Worm (Caenorhabditis elegans) whole organism, young adult: ENCODE measurements around the gene F58G11.4.
A peak's percentile ranks its signal among the peaks of the same experiment; 100 is the strongest.

Source experiments
- B0019.2 ChIP-seq: fragments of 200-800 bp; sonication (Bioruptor generic); conservative IDR thresholded peaks from 2 replicates; pipeline ENCODE4 v1.3.6; 2022; ENCODE audit warnings: missing genetic modification reagents, missing genetic modification characterization, missing compliant biosample characterization
- B0336.3 ChIP-seq: fragments of 200-800 bp; sonication (Bioruptor generic); IDR thresholded peaks from 2 replicates; pipeline ENCODE4 v1.3.6; 2022; ENCODE audit warnings: missing genetic modification characterization, missing compliant biosample characterization
- C06A6.2 ChIP-seq: fragments of 200-800 bp; sonication (Bioruptor generic); conservative IDR thresholded peaks from 2 replicates; pipeline ENCODE4 v1.3.6; 2022; ENCODE audit warnings: missing genetic modification characterization, missing compliant biosample characterization
- C17E4.6 ChIP-seq: fragments of 200-800 bp; sonication (Bioruptor generic); IDR thresholded peaks from 2 replicates; pipeline ENCODE4 v1.3.6; 2022; ENCODE audit warnings: missing genetic modification reagents, missing genetic modification characterization, missing compliant biosample characterization
- F39B2.1 ChIP-seq: fragments of 200-800 bp; sonication (Bioruptor generic); IDR thresholded peaks from 2 replicates; pipeline ENCODE4 v1.3.6; 2022; ENCODE audit warnings: missing genetic modification reagents, missing genetic modification characterization, missing compliant biosample characterization
- T26A5.8 ChIP-seq: sonication (generic microtip); optimal IDR thresholded peaks from 2 replicates; lab custom pipeline; 2016; ENCODE audit warnings: missing genetic modification characterization, missing compliant biosample characterization
- Y53F4B.3 ChIP-seq: fragments of 200-800 bp; sonication (Bioruptor generic); IDR thresholded peaks from 2 replicates; pipeline ENCODE4 v1.3.6; 2022; ENCODE audit warnings: missing genetic modification reagents, missing genetic modification characterization, missing compliant biosample characterization
- Y56A3A.18 ChIP-seq: fragments of 200-800 bp; sonication (Bioruptor generic); IDR thresholded peaks from 2 replicates; pipeline ENCODE4 v1.3.6; 2022; ENCODE audit warnings: missing genetic modification reagents, missing genetic modification characterization, missing compliant biosample characterization
- Y95B8A.8 ChIP-seq: fragments of 200-800 bp; sonication (Bioruptor generic); IDR thresholded peaks from 2 replicates; pipeline ENCODE4 v1.3.6; 2022; ENCODE audit warnings: missing genetic modification reagents, missing genetic modification characterization, missing compliant biosample characterization
- ZK185.1 ChIP-seq: sonication (generic microtip); optimal IDR thresholded peaks from 2 replicates; lab custom pipeline; 2016; ENCODE audit warnings: mild to moderate bottlenecking, missing genetic modification characterization, missing compliant biosample characterization; ENCODE audit not compliant: poor library complexity, severe bottlenecking
- aptf-3 ChIP-seq: fragments of 200-800 bp; sonication (Bioruptor generic); IDR thresholded peaks from 2 replicates; pipeline ENCODE4 v1.3.6; 2022; ENCODE audit warnings: missing genetic modification characterization, missing compliant biosample characterization
- atf-7 ChIP-seq: sonication (generic microtip); optimal IDR thresholded peaks from 2 replicates; lab custom pipeline; 2017; ENCODE audit warnings: mild to moderate bottlenecking, missing genetic modification characterization, missing compliant biosample characterization
- athp-1 ChIP-seq: sonication (generic microtip); optimal IDR thresholded peaks from 2 replicates; lab custom pipeline; 2017; ENCODE audit warnings: mild to moderate bottlenecking, missing genetic modification characterization, missing compliant biosample characterization
- attf-3 ChIP-seq: fragments of 200-800 bp; sonication (Bioruptor generic); conservative IDR thresholded peaks from 2 replicates; pipeline ENCODE4 v1.3.6; 2022; ENCODE audit warnings: missing genetic modification reagents, missing genetic modification characterization, missing compliant biosample characterization
- bed-2 ChIP-seq: fragments of 200-800 bp; sonication (Bioruptor generic); IDR thresholded peaks from 2 replicates; pipeline ENCODE4 v1.3.6; 2022; ENCODE audit warnings: missing genetic modification reagents, missing genetic modification characterization, missing compliant biosample characterization
- ccch-3 ChIP-seq: fragments of 200-800 bp; sonication (Bioruptor generic); optimal IDR thresholded peaks from 2 replicates; lab custom pipeline; 2018; ENCODE audit warnings: mild to moderate bottlenecking, missing genetic modification characterization, missing compliant biosample characterization
- ceh-27 ChIP-seq: fragments of 200-800 bp; sonication (Bioruptor generic); optimal IDR thresholded peaks from 2 replicates; lab custom pipeline; 2018; ENCODE audit warnings: mild to moderate bottlenecking, missing genetic modification characterization, moderate library complexity, missing compliant biosample characterization
- ceh-79 ChIP-seq: sonication (generic microtip); optimal IDR thresholded peaks from 2 replicates; lab custom pipeline; 2017; ENCODE audit warnings: mild to moderate bottlenecking, missing genetic modification characterization, missing compliant biosample characterization
- dpl-1 ChIP-seq: fragments of 150-350 bp; optimal IDR thresholded peaks from 2 replicates; lab custom pipeline; 2014; ENCODE audit warnings: missing biosample characterization, missing genetic modification reagents, missing genetic modification characterization
- egl-44 ChIP-seq: fragments of 200-800 bp; sonication (Bioruptor generic); IDR thresholded peaks from 2 replicates; pipeline ENCODE4 v1.3.6; 2022; ENCODE audit warnings: missing genetic modification reagents, missing genetic modification characterization, missing compliant biosample characterization
- egrh-3 ChIP-seq: fragments of 200-800 bp; sonication (Bioruptor generic); IDR thresholded peaks from 2 replicates; pipeline ENCODE4 v1.3.6; 2022; ENCODE audit warnings: missing genetic modification reagents, missing genetic modification characterization, missing compliant biosample characterization
- ets-4 ChIP-seq: fragments of 200-800 bp; sonication (Bioruptor generic); optimal IDR thresholded peaks from 2 replicates; lab custom pipeline; 2018; ENCODE audit warnings: mild to moderate bottlenecking, missing genetic modification characterization, missing compliant biosample characterization
- hlh-12 ChIP-seq: sonication (generic microtip); optimal IDR thresholded peaks from 2 replicates; lab custom pipeline; 2016; ENCODE audit warnings: missing genetic modification characterization, missing compliant biosample characterization
- lin-26 ChIP-seq: fragments of 200-800 bp; sonication (Bioruptor generic); IDR thresholded peaks from 2 replicates; pipeline ENCODE4 v1.3.6; 2022; ENCODE audit warnings: missing genetic modification reagents, missing genetic modification characterization, missing compliant biosample characterization
- lin-35 ChIP-seq, 3 experiments: fragments of 150-350 bp in 2 of 3; sonication (generic microtip) in 1 of 3; optimal IDR thresholded peaks; 2 replicates each; lab custom pipeline; 2014 to 2018; ENCODE audit warnings: missing biosample characterization in 3 of 3, missing genetic modification characterization in 3 of 3, missing genetic modification reagents in 3 of 3
- lir-1 ChIP-seq: fragments of 200-800 bp; sonication (Bioruptor generic); conservative IDR thresholded peaks from 2 replicates; pipeline ENCODE4 v1.3.6; 2022; ENCODE audit warnings: missing genetic modification reagents, missing genetic modification characterization, missing compliant biosample characterization
- madf-3 ChIP-seq: fragments of 200-800 bp; sonication (Bioruptor generic); IDR thresholded peaks from 2 replicates; pipeline ENCODE4 v1.3.6; 2022; ENCODE audit warnings: missing genetic modification reagents, missing genetic modification characterization, missing compliant biosample characterization
- madf-6 ChIP-seq: fragments of 200-800 bp; sonication (Bioruptor generic); IDR thresholded peaks from 2 replicates; pipeline ENCODE4 v1.3.6; 2022; ENCODE audit warnings: missing genetic modification reagents, missing genetic modification characterization, missing compliant biosample characterization
- madf-8 ChIP-seq: fragments of 200-800 bp; sonication (Bioruptor generic); conservative IDR thresholded peaks from 2 replicates; pipeline ENCODE4 v1.3.6; 2022; ENCODE audit warnings: missing genetic modification reagents, missing genetic modification characterization, missing compliant biosample characterization
- mcd-1 ChIP-seq: fragments of 200-800 bp; sonication (Bioruptor generic); IDR thresholded peaks from 2 replicates; pipeline ENCODE4 v1.3.6; 2022; ENCODE audit warnings: missing genetic modification reagents, missing genetic modification characterization, missing compliant biosample characterization
- nfya-1 ChIP-seq: sonication (generic microtip); optimal IDR thresholded peaks from 2 replicates; lab custom pipeline; 2017; ENCODE audit warnings: antibody characterized with exemption, missing compliant biosample characterization, missing genetic modification characterization, borderline replicate concordance; ENCODE audit not compliant: insufficient read depth
- nfyb-1 ChIP-seq: fragments of 200-800 bp; sonication (Bioruptor generic); IDR thresholded peaks from 2 replicates; pipeline ENCODE4 v1.3.6; 2022; ENCODE audit warnings: missing genetic modification reagents, missing genetic modification characterization, missing compliant biosample characterization
- nhr-179 ChIP-seq: sonication (generic microtip); optimal IDR thresholded peaks from 2 replicates; lab custom pipeline; 2016; ENCODE audit warnings: mild to moderate bottlenecking, missing genetic modification characterization, missing compliant biosample characterization
- nhr-90 ChIP-seq: sonication (generic microtip); optimal IDR thresholded peaks from 2 replicates; lab custom pipeline; 2016; ENCODE audit warnings: missing genotype, mild to moderate bottlenecking, missing genetic modification characterization, missing compliant biosample characterization
- pbrm-1 ChIP-seq: fragments of 200-800 bp; sonication (Bioruptor generic); IDR thresholded peaks from 2 replicates; pipeline ENCODE4 v1.3.6; 2022; ENCODE audit warnings: missing genetic modification reagents, missing genetic modification characterization, missing compliant biosample characterization
- pha-4 ChIP-seq: fragments of 150-350 bp; sonication (generic microtip); optimal IDR thresholded peaks from 2 replicates; lab custom pipeline; 2014; ENCODE audit warnings: missing biosample characterization, missing genetic modification reagents, missing genetic modification characterization
- sdz-38 ChIP-seq: sonication (generic microtip); optimal IDR thresholded peaks from 2 replicates; lab custom pipeline; 2016; ENCODE audit warnings: missing genotype, missing genetic modification characterization, missing compliant biosample characterization
- sptf-2 ChIP-seq: fragments of 200-800 bp; sonication (Bioruptor generic); optimal IDR thresholded peaks from 2 replicates; lab custom pipeline; 2018; ENCODE audit warnings: mild to moderate bottlenecking, missing genetic modification characterization, missing compliant biosample characterization
- tbp1 ChIP-seq: fragments of 200-800 bp; sonication (Bioruptor generic); optimal IDR thresholded peaks from 2 replicates; lab custom pipeline; 2018; ENCODE audit warnings: mild to moderate bottlenecking, missing genetic modification characterization, missing compliant biosample characterization
- tbx-9 ChIP-seq: sonication (generic microtip); optimal IDR thresholded peaks from 2 replicates; lab custom pipeline; 2016; ENCODE audit warnings: borderline replicate concordance, missing genetic modification characterization, inconsistent platforms, missing compliant biosample characterization
- tlf-1 ChIP-seq: fragments of 200-800 bp; sonication (Bioruptor generic); optimal IDR thresholded peaks from 2 replicates; lab custom pipeline; 2018; ENCODE audit warnings: mild to moderate bottlenecking, missing genetic modification characterization, missing compliant biosample characterization
- unc-62 ChIP-seq: fragments of 150-350 bp; optimal IDR thresholded peaks from 2 replicates; lab custom pipeline; 2014; ENCODE audit warnings: missing biosample characterization, missing genetic modification reagents, missing genetic modification characterization
- zfh-2 ChIP-seq: fragments of 200-800 bp; sonication (Bioruptor generic); conservative IDR thresholded peaks from 2 replicates; pipeline ENCODE4 v1.3.6; 2022; ENCODE audit warnings: missing genetic modification reagents, missing genetic modification characterization, missing compliant biosample characterization
- zim-3 ChIP-seq: sonication (generic microtip); optimal IDR thresholded peaks from 2 replicates; lab custom pipeline; 2017; ENCODE audit warnings: mild to moderate bottlenecking, missing genetic modification characterization, moderate library complexity, missing compliant biosample characterization
- ztf-18 ChIP-seq: sonication (generic microtip); optimal IDR thresholded peaks from 2 replicates; lab custom pipeline; 2016; ENCODE audit warnings: missing genotype, mild to moderate bottlenecking, missing genetic modification characterization, missing compliant biosample characterization
- ztf-25 ChIP-seq: fragments of 200-800 bp; sonication (Bioruptor generic); IDR thresholded peaks from 2 replicates; pipeline ENCODE4 v1.3.6; 2022; ENCODE audit warnings: missing genetic modification reagents, missing genetic modification characterization, missing compliant biosample characterization
- ztf-26 ChIP-seq: sonication (generic microtip); optimal IDR thresholded peaks from 2 replicates; lab custom pipeline; 2017; ENCODE audit warnings: missing genetic modification characterization, missing compliant biosample characterization
- ztf-28 ChIP-seq: fragments of 200-800 bp; sonication (Bioruptor generic); IDR thresholded peaks from 2 replicates; pipeline ENCODE4 v1.3.6; 2022; ENCODE audit warnings: missing genetic modification reagents, missing genetic modification characterization, missing compliant biosample characterization
- ztf-6 ChIP-seq: fragments of 200-800 bp; sonication (Bioruptor generic); IDR thresholded peaks from 2 replicates; pipeline ENCODE4 v1.3.6; 2022; ENCODE audit warnings: missing genetic modification reagents, missing genetic modification characterization, missing compliant biosample characterization

The F58G11.4 gene

ce11 chrV:13657841-13658338, 14.5 kb upstream of the F58G11.4 start:
- no peak for TF ChIP-seq atf-7
- TF ChIP-seq aptf-3 = no peak
- peak; percentile 59 for TF ChIP-seq unc-62 (GFP tag; lab: Kevin White, UChicago)
- 0 out of 2 replicates have a peak, but pooled peaks have one; percentile 50 for TF ChIP-seq madf-3 (GFP tag; lab: Robert Waterston, UW)
- no peak for TF ChIP-seq ccch-3
- TF ChIP-seq ztf-6 (GFP tag; lab: Robert Waterston, UW) = no peak
- TF ChIP-seq athp-1 (tag; lab: Kevin White, UChicago) = no peak
- no peak for TF ChIP-seq lin-26 (GFP tag; lab: Robert Waterston, UW)
- TF ChIP-seq ceh-27 (GFP tag; lab: Kevin White, UChicago) = no peak
- no peak for TF ChIP-seq ZK185.1 (tag; lab: Kevin White, UChicago)
- peak in 1 of 3 experiments; percentile 9 for TF ChIP-seq lin-35 (GFP tag; optimal IDR thresholded peaks at IDR 0.05; lab: Kevin White, UChicago)
- no peak for TF ChIP-seq ztf-25 (GFP tag; lab: Robert Waterston, UW)
- TF ChIP-seq F39B2.1 (GFP tag; lab: Robert Waterston, UW) = no peak
- TF ChIP-seq attf-3 = no peak
- TF ChIP-seq zim-3 = no peak
- TF ChIP-seq bed-2 (GFP tag; lab: Robert Waterston, UW) = no peak
- TF ChIP-seq Y53F4B.3 (GFP tag; lab: Robert Waterston, UW) = no peak
- no peak for TF ChIP-seq ztf-26 (tag; lab: Kevin White, UChicago)
- no peak for TF ChIP-seq nhr-179 (tag; lab: Kevin White, UChicago)
- TF ChIP-seq B0336.3 (GFP tag; lab: Robert Waterston, UW) = no peak
- no peak for TF ChIP-seq hlh-12 (tag; lab: Kevin White, UChicago)
- 0 out of 2 replicates have a peak, but pooled peaks have one; percentile 12 for TF ChIP-seq madf-6
- TF ChIP-seq nfyb-1 (GFP tag; lab: Robert Waterston, UW) = no peak
- TF ChIP-seq Y56A3A.18 (GFP tag; lab: Robert Waterston, UW) = no peak
- TF ChIP-seq tlf-1 (GFP tag; lab: Kevin White, UChicago) = no peak
- TF ChIP-seq madf-8 (GFP tag; lab: Robert Waterston, UW) = no peak
- no peak for TF ChIP-seq nfya-1
- no peak for TF ChIP-seq lir-1 (GFP tag; lab: Robert Waterston, UW)
- no peak for TF ChIP-seq egrh-3 (GFP tag; lab: Robert Waterston, UW)
- TF ChIP-seq B0019.2 (GFP tag; lab: Robert Waterston, UW) = 0 out of 2 replicates have a peak, but pooled peaks have one; percentile 12
- no peak for TF ChIP-seq nhr-90 (tag; lab: Kevin White, UChicago)

- TF ChIP-seq dpl-1 (GFP tag; lab: Kevin White, UChicago) (no peak), pbrm-1 (GFP tag; lab: Robert Waterston, UW) (peak; percentile 64), tbx-9 (tag; lab: Kevin White, UChicago) (no peak), ets-4 (no peak), mcd-1 (GFP tag; lab: Robert Waterston, UW) (peak; percentile 69), Y95B8A.8 (peak; percentile 76), C06A6.2 (peak; percentile 87), ceh-79 (tag; lab: Kevin White, UChicago) (no peak), lin-26 (GFP tag; lab: Robert Waterston, UW) (peak; percentile 79), pha-4 (tag; lab: Kevin White, UChicago) (no peak), C17E4.6 (GFP tag; lab: Robert Waterston, UW) (no peak), ztf-18 (tag; lab: Kevin White, UChicago) (peak; percentile 24), Y56A3A.18 (GFP tag; lab: Robert Waterston, UW) (no peak; the same call in 1 of the 2 replicates), sptf-2 (GFP tag; lab: Kevin White, UChicago) (no peak), ztf-28 (GFP tag; lab: Robert Waterston, UW) (no peak), egl-44 (GFP tag; lab: Robert Waterston, UW) (0 out of 2 replicates have a peak, but pooled peaks have one; percentile 61), T26A5.8 (no peak), tbp1 (GFP tag; lab: Kevin White, UChicago) (peak; percentile 61), zfh-2 (GFP tag; lab: Robert Waterston, UW) (peak; percentile 61; the same call in 1 of the 2 replicates), F39B2.1 (GFP tag; lab: Robert Waterston, UW) (no peak), aptf-3 (no peak), sdz-38 (tag; lab: Kevin White, UChicago) (no peak)
Observed at ce11 chrV:13658577-13658976, 13.8 kb upstream of the F58G11.4 start.
